Worm (Caenorhabditis elegans) whole organism, L3 larva: ENCODE results near the gene T27A8.3.

Experiments used
- ZK546.5 ChIP-seq: sonication (generic microtip); optimal IDR thresholded peaks from 2 replicates; lab custom pipeline; 2017; ENCODE audit warnings: missing biosample characterization, missing genetic modification characterization
- aly-2 ChIP-seq: fragments of 150-350 bp; optimal IDR thresholded peaks from 2 replicates; lab custom pipeline; 2014; ENCODE audit warnings: missing biosample characterization, missing genetic modification characterization
- ama-1 ChIP-seq: fragments of 150-350 bp; optimal IDR thresholded peaks from 2 replicates; lab custom pipeline; 2018
- ceh-16 ChIP-seq: sonication (generic microtip); optimal IDR thresholded peaks from 2 replicates; lab custom pipeline; 2017; ENCODE audit warnings: missing biosample characterization, missing genetic modification characterization
- ceh-28 ChIP-seq: fragments of 150-350 bp; optimal IDR thresholded peaks from 2 replicates; lab custom pipeline; 2014; ENCODE audit warnings: missing biosample characterization, missing genetic modification reagents, missing genetic modification characterization
- ceh-9 ChIP-seq: sonication (generic microtip); optimal IDR thresholded peaks from 2 replicates; lab custom pipeline; 2018; ENCODE audit warnings: missing biosample characterization, missing genetic modification characterization
- egl-27 ChIP-seq: sonication (generic microtip); optimal IDR thresholded peaks from 4 replicates; lab custom pipeline; 2017; ENCODE audit warnings: missing biosample characterization, missing genetic modification reagents, missing genetic modification characterization
- egl-5 ChIP-seq: fragments of 150-350 bp; optimal IDR thresholded peaks from 2 replicates; lab custom pipeline; 2017; ENCODE audit warnings: missing biosample characterization, missing genetic modification reagents, missing genetic modification characterization, inconsistent platforms
- elt-1 ChIP-seq: fragments of 150-350 bp; optimal IDR thresholded peaks from 2 replicates; lab custom pipeline; 2014; ENCODE audit warnings: missing biosample characterization, missing genetic modification characterization
- elt-2 ChIP-seq: sonication (generic microtip); optimal IDR thresholded peaks from 2 replicates; lab custom pipeline; 2016; ENCODE audit warnings: missing genetic modification reagents, mild to moderate bottlenecking, missing genetic modification characterization, missing compliant biosample characterization
- elt-3 ChIP-seq, 3 experiments: fragments of 150-350 bp in 1 of 3; sonication (generic microtip) in 2 of 3; optimal IDR thresholded peaks; 2 replicates in 2 of 3; 4 replicates in 1 of 3; lab custom pipeline; 2014 to 2017; ENCODE audit warnings: missing biosample characterization in 3 of 3, missing genetic modification characterization in 3 of 3
- eor-1 ChIP-seq, 2 experiments: fragments of 150-350 bp; optimal IDR thresholded peaks; 2 replicates each; lab custom pipeline; 2014 to 2018; ENCODE audit warnings: missing biosample characterization in 2 of 2, missing genetic modification characterization in 2 of 2
- fkh-10 ChIP-seq: sonication (generic microtip); optimal IDR thresholded peaks from 2 replicates; lab custom pipeline; 2017; ENCODE audit warnings: missing biosample characterization, missing genetic modification reagents, missing genetic modification characterization
- hmg-11 ChIP-seq: sonication (generic microtip); optimal IDR thresholded peaks from 2 replicates; lab custom pipeline; 2016; ENCODE audit warnings: missing genetic modification characterization, missing compliant biosample characterization
- lin-15B ChIP-seq: fragments of 150-350 bp; optimal IDR thresholded peaks from 2 replicates; lab custom pipeline; 2014; ENCODE audit warnings: missing biosample characterization, missing genetic modification characterization
- lin-39 ChIP-seq: fragments of 150-350 bp; optimal IDR thresholded peaks from 2 replicates; lab custom pipeline; 2018; ENCODE audit warnings: missing biosample characterization, missing genetic modification reagents, missing genetic modification characterization
- mdl-1 ChIP-seq: fragments of 150-350 bp; optimal IDR thresholded peaks from 2 replicates; lab custom pipeline; 2014; ENCODE audit warnings: missing biosample characterization, missing genetic modification characterization
- mml-1 ChIP-seq: fragments of 150-350 bp; sonication (generic microtip); optimal IDR thresholded peaks from 3 replicates; lab custom pipeline; 2014; ENCODE audit warnings: missing biosample characterization, missing genetic modification characterization
- nfya-1 ChIP-seq: sonication (generic microtip); optimal IDR thresholded peaks from 2 replicates; lab custom pipeline; 2017; ENCODE audit warnings: missing genetic modification characterization, mild to moderate bottlenecking, missing compliant biosample characterization, antibody characterized with exemption, moderate library complexity; ENCODE audit not compliant: insufficient read depth
- nhr-11 ChIP-seq: fragments of 150-350 bp; optimal IDR thresholded peaks from 2 replicates; lab custom pipeline; 2014; ENCODE audit warnings: missing biosample characterization, missing genetic modification characterization
- nhr-237 ChIP-seq: fragments of 150-350 bp; optimal IDR thresholded peaks from 2 replicates; lab custom pipeline; 2014; ENCODE audit warnings: missing biosample characterization, missing genetic modification characterization
- nhr-25 ChIP-seq: sonication (generic microtip); optimal IDR thresholded peaks from 2 replicates; lab custom pipeline; 2017; ENCODE audit warnings: missing biosample characterization, missing genetic modification characterization
- nhr-28 ChIP-seq: fragments of 150-350 bp; optimal IDR thresholded peaks from 2 replicates; lab custom pipeline; 2014; ENCODE audit warnings: missing biosample characterization, missing genetic modification characterization
- nhr-43 ChIP-seq: sonication (generic microtip); optimal IDR thresholded peaks from 2 replicates; lab custom pipeline; 2016; ENCODE audit warnings: mild to moderate bottlenecking, missing genetic modification characterization, missing compliant biosample characterization; ENCODE audit not compliant: poor library complexity, severe bottlenecking
- nhr-67 ChIP-seq: fragments of 150-350 bp; optimal IDR thresholded peaks from 2 replicates; lab custom pipeline; 2014; ENCODE audit warnings: missing biosample characterization, missing genetic modification characterization
- nhr-76 ChIP-seq: fragments of 150-350 bp; sonication (generic microtip); optimal IDR thresholded peaks from 5 replicates; lab custom pipeline; 2014; ENCODE audit warnings: missing biosample characterization, missing genetic modification characterization
- nhr-77 ChIP-seq: fragments of 150-350 bp; optimal IDR thresholded peaks from 2 replicates; lab custom pipeline; 2014; ENCODE audit warnings: missing biosample characterization, missing genetic modification characterization
- pha-4 ChIP-seq: fragments of 150-350 bp; optimal IDR thresholded peaks from 2 replicates; lab custom pipeline; 2014; ENCODE audit warnings: missing biosample characterization, missing genetic modification reagents, missing genetic modification characterization
- pqm-1 ChIP-seq: fragments of 150-350 bp; optimal IDR thresholded peaks from 2 replicates; lab custom pipeline; 2017; ENCODE audit warnings: missing biosample characterization, missing genetic modification characterization, inconsistent platforms
- skn-1 ChIP-seq: fragments of 150-350 bp; optimal IDR thresholded peaks from 2 replicates; lab custom pipeline; 2014; ENCODE audit warnings: missing biosample characterization, missing genetic modification characterization
- snpc-4 ChIP-seq: fragments of 150-350 bp; optimal IDR thresholded peaks from 2 replicates; lab custom pipeline; 2014; ENCODE audit warnings: missing biosample characterization, missing genetic modification characterization
- tbx-2 ChIP-seq: sonication (generic microtip); optimal IDR thresholded peaks from 2 replicates; lab custom pipeline; 2016; ENCODE audit warnings: mild to moderate bottlenecking, missing genetic modification characterization, missing compliant biosample characterization
- unc-39 ChIP-seq: sonication (generic microtip); optimal IDR thresholded peaks from 4 replicates; lab custom pipeline; 2017; ENCODE audit warnings: missing biosample characterization, missing genetic modification characterization
- unc-62 ChIP-seq: fragments of 150-350 bp; sonication (generic microtip); optimal IDR thresholded peaks from 4 replicates; lab custom pipeline; 2014; ENCODE audit warnings: missing biosample characterization, missing genetic modification reagents, missing genetic modification characterization
- zag-1 ChIP-seq: fragments of 150-350 bp; optimal IDR thresholded peaks from 2 replicates; lab custom pipeline; 2014; ENCODE audit warnings: missing biosample characterization, missing genetic modification characterization
- ztf-11 ChIP-seq: fragments of 150-350 bp; optimal IDR thresholded peaks from 2 replicates; lab custom pipeline; 2014; ENCODE audit warnings: missing biosample characterization, missing genetic modification characterization

T27A8.3 gene

DNA sequence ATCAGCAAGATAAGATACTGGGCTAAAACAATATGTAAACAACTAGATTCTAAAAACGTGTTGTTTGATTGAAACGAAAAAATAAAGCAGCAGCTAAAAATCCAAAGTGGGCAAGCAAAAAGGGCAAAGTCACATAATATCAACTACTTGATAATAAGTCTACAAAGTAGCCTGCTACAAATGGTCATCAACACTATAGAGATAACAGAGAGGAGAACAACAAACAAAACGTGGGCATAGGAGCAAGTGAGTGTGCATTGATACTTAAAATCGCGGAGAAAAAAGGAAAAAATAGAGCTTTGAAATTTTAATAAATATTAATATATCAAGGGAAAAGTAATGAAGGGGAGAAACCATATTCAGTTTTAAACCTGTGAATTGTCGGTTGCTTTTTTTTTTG lies 20.7 kb upstream of the T27A8.3 start:
- TF ChIP-seq elt-2 (tag; lab: Kevin White, UChicago): peak; percentile 53
- no peak for TF ChIP-seq tbx-2 (tag; lab: Kevin White, UChicago)
- no peak for TF ChIP-seq nfya-1 (tag; lab: Kevin White, UChicago)
- TF ChIP-seq nhr-43 (tag; lab: Kevin White, UChicago): no peak
- peak; percentile 18 for TF ChIP-seq pha-4 (tag; lab: Kevin White, UChicago)
- TF ChIP-seq ztf-11: no peak
- no peak for TF ChIP-seq elt-3 (tag; optimal IDR thresholded peaks at IDR 0.05; lab: Kevin White, UChicago)
- no peak for TF ChIP-seq ceh-9 (tag; lab: Kevin White, UChicago)
- TF ChIP-seq nhr-11 (tag; lab: Kevin White, UChicago): no peak
- TF ChIP-seq pqm-1 (tag; lab: Kevin White, UChicago): peak; percentile 81
- no peak for TF ChIP-seq egl-27 (tag; lab: Kevin White, UChicago)
- TF ChIP-seq unc-39: no peak

DNA sequence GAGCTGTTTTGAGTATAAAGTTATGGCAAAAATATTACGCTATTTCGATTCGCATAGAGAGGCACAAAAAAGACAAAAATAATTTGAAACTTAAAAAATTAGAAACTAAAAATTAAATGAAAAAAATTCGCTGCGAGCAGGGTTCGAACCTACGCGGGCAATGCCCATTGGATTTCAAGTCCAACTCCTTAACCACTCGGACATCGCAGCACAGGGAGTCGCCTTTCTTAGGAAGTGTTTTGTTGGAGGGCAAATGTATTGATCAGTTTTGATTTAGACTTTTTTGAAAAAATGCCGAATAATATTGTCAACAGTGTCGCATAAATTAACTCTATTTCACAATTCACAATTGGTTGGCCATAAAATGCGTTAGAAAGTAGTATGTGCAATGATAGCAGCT lies 20.0 kb upstream of the T27A8.3 start:
- TF ChIP-seq mml-1: no peak
- TF ChIP-seq pqm-1 (tag; lab: Kevin White, UChicago): peak; percentile 34
- peak; percentile 16 for TF ChIP-seq nfya-1 (tag; lab: Kevin White, UChicago)
- TF ChIP-seq unc-62 (GFP tag; lab: Kevin White, UChicago): no peak

DNA sequence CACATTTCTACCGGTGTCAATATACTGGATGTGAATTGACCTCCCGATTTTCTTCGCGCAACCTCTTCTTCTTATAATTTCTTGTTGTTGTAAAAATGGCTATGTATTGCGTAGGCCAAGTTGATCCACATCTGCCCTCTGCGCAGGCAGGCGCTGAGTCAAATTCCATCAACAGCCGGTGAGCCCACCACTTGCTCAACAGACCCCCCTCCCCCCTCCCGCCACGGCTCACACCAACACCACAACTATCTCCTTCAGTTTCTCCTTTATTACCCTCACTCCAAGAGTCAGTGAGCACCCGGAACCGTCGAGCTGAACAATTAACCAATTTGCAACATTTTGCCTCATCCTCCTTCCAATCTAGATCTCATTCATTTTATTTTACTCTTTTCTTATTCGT lies 18.2 kb upstream of the T27A8.3 start:
- no peak for TF ChIP-seq nhr-67 (tag; lab: Kevin White, UChicago)
- TF ChIP-seq pha-4 (tag; lab: Kevin White, UChicago): no peak
- no peak for TF ChIP-seq nhr-43 (tag; lab: Kevin White, UChicago)
- no peak for TF ChIP-seq elt-3 (tag; optimal IDR thresholded peaks at IDR 0.05; lab: Kevin White, UChicago)
- no peak for TF ChIP-seq ztf-11
- TF ChIP-seq nhr-77 (tag; lab: Kevin White, UChicago): no peak
- no peak for TF ChIP-seq mdl-1 (tag; lab: Kevin White, UChicago)
- no peak for TF ChIP-seq pqm-1 (tag; lab: Kevin White, UChicago)
- no peak for TF ChIP-seq snpc-4
- TF ChIP-seq elt-1 (tag; lab: Kevin White, UChicago): no peak
- no peak for TF ChIP-seq egl-5 (tag; lab: Kevin White, UChicago)
- TF ChIP-seq ZK546.5 (tag; lab: Kevin White, UChicago): no peak
- no peak for TF ChIP-seq ceh-9 (tag; lab: Kevin White, UChicago)
- TF ChIP-seq elt-2 (tag; lab: Kevin White, UChicago): no peak
- TF ChIP-seq nhr-25 (tag; lab: Kevin White, UChicago): no peak
- no peak for TF ChIP-seq skn-1 (tag; lab: Kevin White, UChicago)
- TF ChIP-seq nhr-237 (tag; lab: Kevin White, UChicago): no peak
- TF ChIP-seq fkh-10: no peak
- no peak for TF ChIP-seq hmg-11

DNA sequence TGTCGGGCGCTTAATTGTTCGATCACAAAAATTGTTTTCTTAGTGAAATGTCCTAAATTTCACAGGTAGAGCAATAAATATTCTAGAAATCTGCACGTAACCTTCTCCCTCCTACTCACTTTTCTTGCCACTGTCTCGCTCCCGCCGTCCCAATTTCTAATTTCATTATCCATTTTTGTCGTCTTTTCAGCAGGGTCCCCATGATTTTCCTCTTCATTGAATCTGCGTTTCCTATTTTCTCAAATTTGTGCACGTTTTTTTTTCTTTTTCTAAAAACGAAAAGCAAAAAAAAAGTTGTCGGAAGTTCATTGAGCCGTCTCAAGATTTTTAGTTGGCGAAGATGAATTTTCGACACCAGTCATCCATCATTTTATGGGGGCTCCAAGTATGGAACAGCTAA lies 16.1 kb upstream of the T27A8.3 start:
- TF ChIP-seq elt-1 (tag; lab: Kevin White, UChicago) (no peak), nhr-76 (no peak), lin-39 (peak; percentile 24), ceh-28 (tag; lab: Kevin White, UChicago) (no peak), eor-1 (tag; optimal IDR thresholded peaks at IDR 0.05; lab: Kevin White, UChicago) (no peak), snpc-4 (no peak)
- TF ChIP-seq, all 47 proteins: peak for 1

DNA sequence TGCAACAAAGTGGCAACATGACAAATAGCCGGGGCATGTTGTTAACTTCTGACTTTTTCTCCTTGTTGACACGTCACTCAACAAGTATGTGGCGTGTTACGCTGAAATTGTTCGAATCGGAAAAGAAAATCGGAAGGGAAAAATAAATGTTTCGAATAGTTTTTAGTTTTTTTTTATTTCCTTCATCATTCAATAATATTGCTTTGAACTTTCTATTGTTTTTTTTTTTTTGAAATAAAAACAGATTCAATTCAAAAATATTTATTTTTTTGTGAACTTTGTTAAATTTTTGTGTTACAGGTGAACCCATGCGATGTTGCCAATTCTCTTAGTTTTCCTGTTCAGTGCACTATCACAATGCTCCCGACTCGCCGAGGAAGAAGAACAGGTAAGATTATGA lies 12.9 kb upstream of the T27A8.3 start, which contains the start of gene cpd-2:
TSS of gene cpd-2 (plus strand) at position 301 of the 400 bp plus-strand sequence.
- TF ChIP-seq nhr-28 (tag; lab: Kevin White, UChicago) (no peak), lin-39 (peak; percentile 37)

DNA sequence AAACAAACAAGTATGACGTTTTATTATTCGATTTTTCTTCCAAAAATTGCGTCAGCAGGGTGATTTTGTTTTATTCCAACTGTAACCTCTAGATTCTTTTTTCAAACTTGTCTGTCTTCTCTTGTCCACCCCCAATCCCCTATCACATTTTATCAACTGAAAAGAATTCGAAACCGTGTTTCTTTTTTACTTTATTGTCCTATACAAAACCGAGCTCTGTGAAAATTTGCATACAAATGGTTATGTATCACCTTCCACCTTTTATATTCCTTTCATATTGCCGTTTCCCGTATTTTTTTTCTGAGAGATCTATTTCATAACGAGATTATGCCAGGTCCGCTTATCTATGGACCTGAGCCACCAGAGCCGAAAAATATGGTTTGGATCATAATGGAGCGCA lies 7.2 kb upstream of the T27A8.3 start, which contains the start of gene T27A8.7:
TSS of gene T27A8.7 (plus strand) at position 301 of the 400 bp plus-strand sequence.
- TF ChIP-seq egl-27 (tag; lab: Kevin White, UChicago): no peak
- TF ChIP-seq ztf-11: no peak
- no peak for TF ChIP-seq aly-2 (tag; lab: Kevin White, UChicago)
- no peak for TF ChIP-seq nhr-28 (tag; lab: Kevin White, UChicago)
- no peak for TF ChIP-seq ama-1
- no peak for TF ChIP-seq nfya-1 (tag; lab: Kevin White, UChicago)
- no peak for TF ChIP-seq zag-1 (tag; lab: Kevin White, UChicago)
- TF ChIP-seq lin-15B: no peak
- no peak for TF ChIP-seq ceh-16 (tag; lab: Kevin White, UChicago)
